Worm (Caenorhabditis elegans) whole organism, late embryonic: ENCODE data around the gene srlf-15.

Experiments
- F13H6.1 ChIP-seq: sonication (generic microtip); optimal IDR thresholded peaks from 2 replicates; lab custom pipeline; 2016; ENCODE audit warnings: missing genetic modification characterization, missing compliant biosample characterization
- T23F11.4 ChIP-seq: fragments of 200-800 bp; sonication (Bioruptor generic); optimal IDR thresholded peaks from 2 replicates; lab custom pipeline; 2018; ENCODE audit warnings: mild to moderate bottlenecking, missing genetic modification characterization, missing compliant biosample characterization
- ceh-18 ChIP-seq: sonication (generic microtip); optimal IDR thresholded peaks from 2 replicates; lab custom pipeline; 2016; ENCODE audit warnings: missing genetic modification characterization, missing compliant biosample characterization
- ceh-19 ChIP-seq: fragments of 200-800 bp; sonication (Bioruptor generic); optimal IDR thresholded peaks from 2 replicates; lab custom pipeline; 2018; ENCODE audit warnings: mild to moderate bottlenecking, missing genetic modification characterization, missing compliant biosample characterization
- ceh-24 ChIP-seq: sonication (generic microtip); optimal IDR thresholded peaks from 2 replicates; lab custom pipeline; 2016; ENCODE audit warnings: mild to moderate bottlenecking, missing genetic modification characterization, missing compliant biosample characterization
- ceh-31 ChIP-seq: sonication (generic microtip); optimal IDR thresholded peaks from 2 replicates; lab custom pipeline; 2016; ENCODE audit warnings: missing genetic modification characterization, missing compliant biosample characterization
- ceh-34 ChIP-seq: sonication (generic microtip); optimal IDR thresholded peaks from 2 replicates; lab custom pipeline; 2016; ENCODE audit warnings: mild to moderate bottlenecking, missing genetic modification characterization, missing compliant biosample characterization
- ceh-45 ChIP-seq: fragments of 200-800 bp; sonication (Bioruptor generic); IDR thresholded peaks from 2 replicates; pipeline ENCODE4 v1.3.6; 2022; ENCODE audit warnings: missing genetic modification reagents, missing genetic modification characterization, missing compliant biosample characterization
- ceh-48 ChIP-seq: sonication (generic microtip); optimal IDR thresholded peaks from 2 replicates; lab custom pipeline; 2016; ENCODE audit warnings: missing genetic modification characterization, inconsistent platforms, missing compliant biosample characterization
- ceh-6 ChIP-seq: fragments of 200-800 bp; sonication (Bioruptor generic); optimal IDR thresholded peaks from 2 replicates; lab custom pipeline; 2018; ENCODE audit warnings: mild to moderate bottlenecking, missing genetic modification characterization, missing compliant biosample characterization
- che-1 ChIP-seq: sonication (generic microtip); optimal IDR thresholded peaks from 2 replicates; lab custom pipeline; 2016; ENCODE audit warnings: mild to moderate bottlenecking, missing genetic modification characterization, missing compliant biosample characterization
- dve-1 ChIP-seq: sonication (generic microtip); optimal IDR thresholded peaks from 2 replicates; lab custom pipeline; 2017; ENCODE audit warnings: antibody characterized with exemption, mild to moderate bottlenecking, missing genetic modification characterization, missing compliant biosample characterization
- elt-4 ChIP-seq: sonication (generic microtip); optimal IDR thresholded peaks from 2 replicates; lab custom pipeline; 2016; ENCODE audit warnings: missing genetic modification characterization, missing compliant biosample characterization
- fkh-6 ChIP-seq: sonication (generic microtip); optimal IDR thresholded peaks from 2 replicates; lab custom pipeline; 2016; ENCODE audit warnings: missing genetic modification characterization, missing compliant biosample characterization
- gmeb-2 ChIP-seq: sonication (generic microtip); optimal IDR thresholded peaks from 2 replicates; lab custom pipeline; 2016; ENCODE audit warnings: missing genetic modification characterization, inconsistent platforms, missing compliant biosample characterization
- hlh-13 ChIP-seq: fragments of 200-800 bp; sonication (Bioruptor generic); optimal IDR thresholded peaks from 2 replicates; lab custom pipeline; 2018; ENCODE audit warnings: mild to moderate bottlenecking, missing genetic modification characterization, missing compliant biosample characterization
- hlh-15 ChIP-seq: sonication (generic microtip); optimal IDR thresholded peaks from 2 replicates; lab custom pipeline; 2016; ENCODE audit warnings: missing genetic modification characterization, missing compliant biosample characterization
- hlh-6 ChIP-seq: sonication (generic microtip); optimal IDR thresholded peaks from 2 replicates; lab custom pipeline; 2016; ENCODE audit warnings: missing genotype, missing genetic modification characterization, missing compliant biosample characterization
- lim-6 ChIP-seq: sonication (generic microtip); optimal IDR thresholded peaks from 2 replicates; lab custom pipeline; 2016; ENCODE audit warnings: missing genetic modification characterization, missing compliant biosample characterization
- lin-11 ChIP-seq: fragments of 200-800 bp; sonication (Bioruptor generic); optimal IDR thresholded peaks from 2 replicates; lab custom pipeline; 2018; ENCODE audit warnings: mild to moderate bottlenecking, missing genetic modification characterization, missing compliant biosample characterization
- madf-2 ChIP-seq: sonication (generic microtip); optimal IDR thresholded peaks from 2 replicates; lab custom pipeline; 2017; ENCODE audit warnings: missing genetic modification characterization, missing compliant biosample characterization
- nfya-1 ChIP-seq: sonication (generic microtip); optimal IDR thresholded peaks from 2 replicates; lab custom pipeline; 2017; ENCODE audit warnings: missing genetic modification characterization, mild to moderate bottlenecking, missing compliant biosample characterization, antibody characterized with exemption, moderate library complexity
- nhr-11 ChIP-seq: fragments of 150-350 bp; optimal IDR thresholded peaks from 2 replicates; lab custom pipeline; 2014; ENCODE audit warnings: missing biosample characterization, missing genetic modification characterization
- nhr-232 ChIP-seq: sonication (generic microtip); optimal IDR thresholded peaks from 2 replicates; lab custom pipeline; 2016; ENCODE audit warnings: missing genetic modification characterization, missing compliant biosample characterization
- npax-4 ChIP-seq: sonication (generic microtip); optimal IDR thresholded peaks from 2 replicates; lab custom pipeline; 2016; ENCODE audit warnings: missing genetic modification characterization, missing compliant biosample characterization
- pag-3 ChIP-seq: sonication (generic microtip); optimal IDR thresholded peaks from 2 replicates; lab custom pipeline; 2016; ENCODE audit warnings: missing compliant biosample characterization, missing genetic modification characterization, borderline replicate concordance
- pat-9 ChIP-seq: fragments of 200-800 bp; sonication (Bioruptor generic); optimal IDR thresholded peaks from 2 replicates; lab custom pipeline; 2018; ENCODE audit warnings: mild to moderate bottlenecking, missing genetic modification characterization, moderate library complexity, missing compliant biosample characterization
- pax-1 ChIP-seq: fragments of 150-350 bp; optimal IDR thresholded peaks from 2 replicates; lab custom pipeline; 2014; ENCODE audit warnings: missing biosample characterization, missing genetic modification characterization
- pha-4 ChIP-seq: fragments of 150-350 bp; optimal IDR thresholded peaks from 2 replicates; lab custom pipeline; 2018; ENCODE audit warnings: missing biosample characterization, missing genetic modification reagents, missing genetic modification characterization
- pqm-1 ChIP-seq: sonication (generic microtip); optimal IDR thresholded peaks from 2 replicates; lab custom pipeline; 2016; ENCODE audit warnings: missing genetic modification characterization, missing compliant biosample characterization
- sdc-2 ChIP-seq: sonication (generic microtip); optimal IDR thresholded peaks from 2 replicates; lab custom pipeline; 2016; ENCODE audit warnings: missing genotype, missing genetic modification characterization, missing compliant biosample characterization
- sox-2 ChIP-seq: fragments of 200-800 bp; sonication (Bioruptor generic); IDR thresholded peaks from 2 replicates; pipeline ENCODE4 v1.3.6; 2022; ENCODE audit warnings: missing genetic modification reagents, missing genetic modification characterization, missing compliant biosample characterization
- sox-4 ChIP-seq: sonication (generic microtip); optimal IDR thresholded peaks from 2 replicates; lab custom pipeline; 2017; ENCODE audit warnings: mild to moderate bottlenecking, missing genetic modification characterization, inconsistent platforms, missing compliant biosample characterization
- tbx-7 ChIP-seq: sonication (generic microtip); optimal IDR thresholded peaks from 2 replicates; lab custom pipeline; 2016; ENCODE audit warnings: missing genotype, missing genetic modification characterization, missing compliant biosample characterization
- ttx-3 ChIP-seq: sonication (generic microtip); optimal IDR thresholded peaks from 2 replicates; lab custom pipeline; 2016; ENCODE audit warnings: missing genetic modification reagents, missing genetic modification characterization, missing compliant biosample characterization
- unc-42 ChIP-seq: sonication (generic microtip); optimal IDR thresholded peaks from 2 replicates; lab custom pipeline; 2016; ENCODE audit warnings: missing genotype, missing genetic modification characterization, missing compliant biosample characterization
- unc-55 ChIP-seq: sonication (generic microtip); optimal IDR thresholded peaks from 2 replicates; lab custom pipeline; 2017; ENCODE audit warnings: missing biosample characterization, missing genetic modification reagents, missing genetic modification characterization
- zip-5 ChIP-seq: sonication (generic microtip); optimal IDR thresholded peaks from 2 replicates; lab custom pipeline; 2016; ENCODE audit warnings: missing genetic modification characterization, missing compliant biosample characterization
- ztf-16 ChIP-seq: sonication (generic microtip); optimal IDR thresholded peaks from 2 replicates; lab custom pipeline; 2017; ENCODE audit warnings: missing genetic modification characterization, missing compliant biosample characterization

The srlf-15 gene

DNA sequence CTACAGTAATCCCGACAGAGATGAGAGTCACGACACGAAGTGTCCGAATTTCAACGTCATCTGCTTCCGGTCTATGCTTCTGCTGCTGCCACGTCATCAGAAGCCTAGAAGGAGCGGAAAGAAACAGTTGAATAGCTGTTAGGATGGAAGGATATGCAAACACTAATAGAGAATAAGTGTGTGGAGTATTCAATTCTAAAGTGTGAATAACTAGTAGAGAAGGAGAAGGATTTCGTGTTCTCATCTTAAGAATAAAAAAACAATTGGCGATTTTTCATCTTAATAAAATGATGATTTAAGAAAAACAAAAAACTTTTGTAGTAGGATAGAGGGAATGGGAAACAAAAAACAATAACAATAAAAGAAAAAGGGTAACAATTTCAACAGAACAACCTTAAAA is 10.0 kb downstream of the srlf-15 start, which contains the start of gene col-83:
Gene col-83, minus strand, starts transcription at position 101 of the 400 bp plus-strand sequence.
- TF ChIP-seq sdc-2 (tag; lab: Kevin White, UChicago) (no peak), pat-9 (no peak), elt-4 (tag; lab: Kevin White, UChicago) (no peak), dve-1 (tag; lab: Kevin White, UChicago) (no peak), ceh-34 (no peak), gmeb-2 (no peak), ttx-3 (no peak)

DNA sequence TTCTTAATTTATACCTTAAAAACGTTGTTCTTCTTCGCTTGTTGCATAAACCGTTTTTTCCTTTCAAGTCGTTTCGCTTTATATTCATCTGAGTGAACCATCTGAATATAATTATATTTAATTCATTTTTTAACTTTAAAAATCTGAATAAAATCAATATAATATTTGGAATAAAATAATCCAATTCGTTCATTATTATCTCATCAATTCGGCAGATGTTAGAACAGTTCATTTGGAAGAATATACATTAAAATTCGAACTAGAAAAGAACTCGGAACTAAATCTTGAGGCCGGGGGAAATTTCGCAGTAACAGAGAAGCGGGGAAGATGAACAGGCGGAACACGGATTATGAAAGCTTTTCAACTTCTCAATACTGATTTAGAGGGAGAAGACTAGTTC is 13.1 kb downstream of the srlf-15 start, which contains the start of gene F33A8.4:
Gene F33A8.4, minus strand, starts transcription at position 101 of the 400 bp plus-strand sequence.
- no peak for TF ChIP-seq ceh-18
- TF ChIP-seq ceh-31 (tag; lab: Kevin White, UChicago), result no peak
- TF ChIP-seq nhr-11 (tag; lab: Kevin White, UChicago), result no peak
- TF ChIP-seq nhr-232 (tag; lab: Kevin White, UChicago), result no peak
- no peak for TF ChIP-seq ceh-6
- TF ChIP-seq dve-1 (tag; lab: Kevin White, UChicago), result no peak
- TF ChIP-seq T23F11.4 (GFP tag; lab: Kevin White, UChicago), result no peak
- TF ChIP-seq che-1, result no peak
- no peak for TF ChIP-seq fkh-6 (tag; lab: Kevin White, UChicago)
- TF ChIP-seq hlh-15 (tag; lab: Kevin White, UChicago), result no peak
- no peak for TF ChIP-seq madf-2 (tag; lab: Kevin White, UChicago)
- no peak for TF ChIP-seq hlh-6 (tag; lab: Kevin White, UChicago)
- TF ChIP-seq ttx-3, result no peak

DNA sequence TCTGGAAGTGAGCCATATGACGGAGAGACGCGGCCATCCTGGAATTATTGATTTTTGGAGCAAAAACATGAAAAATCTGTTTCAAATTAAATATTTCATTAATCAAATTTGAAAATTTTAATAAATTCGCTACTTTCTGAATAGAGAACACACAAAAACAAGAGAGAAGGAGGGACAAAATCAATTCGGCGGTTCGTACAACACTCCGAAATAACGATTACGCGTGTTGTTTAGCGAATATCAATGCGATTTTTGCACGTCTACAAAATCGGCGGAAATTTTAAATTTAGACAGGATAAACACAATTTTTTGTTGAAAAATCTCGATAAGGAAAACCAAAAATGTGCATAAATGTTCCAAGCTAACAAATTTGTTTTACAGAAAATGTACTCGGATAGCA is 14.0 kb downstream of the srlf-15 start, which contains the start of the genes sdhd-1 and ilkp-1:
Gene sdhd-1, minus strand, starts transcription at position 38 of the 400 bp plus-strand sequence.
Gene ilkp-1, plus strand, starts transcription at position 380 of the 400 bp plus-strand sequence.
- TF ChIP-seq zip-5 (tag; lab: Kevin White, UChicago) (no peak), dve-1 (tag; lab: Kevin White, UChicago) (no peak), unc-42 (tag; lab: Kevin White, UChicago) (peak; percentile 73), pax-1 (tag; lab: Kevin White, UChicago) (no peak), ceh-45 (GFP tag; lab: Robert Waterston, UW) (no peak), nfya-1 (tag; lab: Kevin White, UChicago) (peak; percentile 0), ceh-48 (tag; lab: Kevin White, UChicago) (peak; percentile 25), ttx-3 (no peak), T23F11.4 (GFP tag; lab: Kevin White, UChicago) (no peak), fkh-6 (tag; lab: Kevin White, UChicago) (no peak), sox-2 (no peak)

DNA sequence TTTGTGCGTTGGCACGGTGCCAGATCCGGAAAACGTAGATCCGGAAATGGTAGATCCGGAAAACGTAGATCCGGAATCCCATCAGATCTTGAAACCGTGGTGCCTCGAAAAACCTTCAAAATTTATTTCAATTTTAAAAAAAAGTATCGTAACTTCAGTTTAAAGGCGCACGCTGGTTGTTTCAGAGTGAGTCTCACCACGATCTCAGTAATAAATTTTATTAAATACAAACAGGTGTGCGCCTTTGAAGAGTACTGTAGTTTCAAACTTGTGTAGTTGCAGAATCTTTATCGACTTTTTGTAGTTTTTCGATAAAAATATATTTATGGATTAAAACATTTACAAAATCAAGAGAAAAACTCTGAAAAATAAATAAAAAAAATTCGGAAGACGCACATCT is 14.8 kb downstream of the srlf-15 start:
- TF ChIP-seq ceh-31 (tag; lab: Kevin White, UChicago) (no peak), npax-4 (tag; lab: Kevin White, UChicago) (no peak), pag-3 (no peak), pha-4 (tag; lab: Kevin White, UChicago) (no peak), ceh-24 (tag; lab: Kevin White, UChicago) (no peak), unc-55 (GFP tag; lab: Kevin White, UChicago) (no peak), ceh-48 (tag; lab: Kevin White, UChicago) (no peak)

DNA sequence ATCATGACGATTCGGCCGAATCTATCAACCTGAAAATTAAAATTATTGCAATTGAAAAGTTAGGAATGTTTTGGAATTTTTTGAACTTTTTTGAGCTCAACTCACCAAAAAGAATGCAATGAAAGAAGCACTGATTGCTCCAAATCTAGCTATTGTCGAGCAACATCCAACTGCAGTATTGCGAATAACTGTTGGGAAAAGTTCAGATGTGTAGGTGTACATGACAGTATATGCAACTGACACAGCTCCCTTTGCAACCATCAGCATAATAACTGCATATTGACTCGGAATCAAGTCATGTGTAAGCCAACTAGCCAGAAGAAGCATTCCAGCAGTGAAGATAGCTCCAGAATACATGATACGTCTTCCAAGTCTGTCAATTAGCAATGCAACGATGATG is 16.7 kb downstream of the srlf-15 start:
- TF ChIP-seq sdc-2 (tag; lab: Kevin White, UChicago) (no peak), lin-11 (tag; lab: Kevin White, UChicago) (no peak), F13H6.1 (tag; lab: Kevin White, UChicago) (no peak), tbx-7 (tag; lab: Kevin White, UChicago) (no peak), nfya-1 (tag; lab: Kevin White, UChicago) (no peak), hlh-13 (GFP tag; lab: Kevin White, UChicago) (no peak), sox-2 (no peak), lim-6 (tag; lab: Kevin White, UChicago) (no peak), ttx-3 (no peak), pqm-1 (tag; lab: Kevin White, UChicago) (no peak), ceh-19 (GFP tag; lab: Kevin White, UChicago) (no peak), ztf-16 (no peak), sox-4 (tag; lab: Kevin White, UChicago) (no peak)
